Worm (Caenorhabditis elegans) whole organism, late embryonic: ENCODE data around the gene F59E12.9.

Experiments used
- F13H6.1 ChIP-seq: sonication (generic microtip); optimal IDR thresholded peaks from 2 replicates; lab custom pipeline; 2016; ENCODE audit warnings: missing genetic modification characterization, missing compliant biosample characterization
- ama-1 ChIP-seq: fragments of 150-350 bp; optimal IDR thresholded peaks from 2 replicates; lab custom pipeline; 2014
- ceh-31 ChIP-seq: sonication (generic microtip); optimal IDR thresholded peaks from 2 replicates; lab custom pipeline; 2016; ENCODE audit warnings: missing genetic modification characterization, missing compliant biosample characterization
- ceh-34 ChIP-seq: sonication (generic microtip); optimal IDR thresholded peaks from 2 replicates; lab custom pipeline; 2016; ENCODE audit warnings: mild to moderate bottlenecking, missing genetic modification characterization, missing compliant biosample characterization
- elt-2 ChIP-seq: sonication (generic microtip); optimal IDR thresholded peaks from 2 replicates; lab custom pipeline; 2016; ENCODE audit warnings: missing genetic modification reagents, missing genetic modification characterization, missing compliant biosample characterization
- elt-4 ChIP-seq: sonication (generic microtip); optimal IDR thresholded peaks from 2 replicates; lab custom pipeline; 2016; ENCODE audit warnings: missing genetic modification characterization, missing compliant biosample characterization
- fkh-10 ChIP-seq: fragments of 150-350 bp; optimal IDR thresholded peaks from 2 replicates; lab custom pipeline; 2014; ENCODE audit warnings: missing biosample characterization, missing genetic modification reagents, missing genetic modification characterization
- pha-4 ChIP-seq: fragments of 150-350 bp; optimal IDR thresholded peaks from 2 replicates; lab custom pipeline; 2018; ENCODE audit warnings: missing biosample characterization, missing genetic modification reagents, missing genetic modification characterization
- rnt-1 ChIP-seq: sonication (generic microtip); optimal IDR thresholded peaks from 2 replicates; lab custom pipeline; 2016; ENCODE audit warnings: missing genetic modification characterization, missing compliant biosample characterization

ce11 chrII:5694798-5695197 is 48.0 kb upstream of the F59E12.9 start, which contains the start of gene C25H3.14:
- no peak for TF ChIP-seq ama-1 (lab: Kevin White, UChicago)
- no peak for TF ChIP-seq ceh-34 (tag; lab: Kevin White, UChicago)
- TF ChIP-seq fkh-10 (GFP tag; lab: Kevin White, UChicago) = no peak
- TF ChIP-seq ceh-31 (tag; lab: Kevin White, UChicago) = no peak
- TF ChIP-seq elt-2 = no peak
- TF ChIP-seq rnt-1 (tag; lab: Kevin White, UChicago) = no peak
- TF ChIP-seq F13H6.1 = no peak
- no peak for TF ChIP-seq pha-4 (tag; lab: Kevin White, UChicago)
- no peak for TF ChIP-seq elt-4 (tag; lab: Kevin White, UChicago)
